Worm (Caenorhabditis elegans) whole organism, L4 larva: ENCODE data around the gene F46H5.3.
A peak's percentile ranks its signal among the peaks of the same experiment; 100 is the strongest.

ENCODE experiments used
- F10B5.3 ChIP-seq: sonication (generic microtip); optimal IDR thresholded peaks from 2 replicates; lab custom pipeline; 2016; ENCODE audit warnings: mild to moderate bottlenecking, missing genetic modification characterization, missing compliant biosample characterization
- F37D6.2 ChIP-seq: sonication (generic microtip); optimal IDR thresholded peaks from 2 replicates; lab custom pipeline; 2016; ENCODE audit warnings: mild to moderate bottlenecking, missing genetic modification characterization, missing compliant biosample characterization
- F49E8.2 ChIP-seq: sonication (generic microtip); optimal IDR thresholded peaks from 2 replicates; lab custom pipeline; 2016; ENCODE audit warnings: missing compliant biosample characterization, mild to moderate bottlenecking, missing genetic modification characterization, borderline replicate concordance
- R02D3.7 ChIP-seq: fragments of 150-350 bp; sonication (generic microtip); optimal IDR thresholded peaks from 3 replicates; lab custom pipeline; 2014; ENCODE audit warnings: missing biosample characterization, missing genetic modification characterization
- T26A8.4 ChIP-seq: fragments of 200-800 bp; sonication (Bioruptor generic); IDR thresholded peaks from 2 replicates; pipeline ENCODE4 v1.3.6; 2022; ENCODE audit warnings: missing genetic modification characterization, missing compliant biosample characterization
- Y48G9A.11 ChIP-seq: fragments of 200-800 bp; sonication (Bioruptor generic); IDR thresholded peaks from 2 replicates; pipeline ENCODE4 v1.3.6; 2022; ENCODE audit warnings: missing genetic modification reagents, missing genetic modification characterization, missing compliant biosample characterization
- Y5F2A.4 ChIP-seq: fragments of 200-800 bp; sonication (Bioruptor generic); optimal IDR thresholded peaks from 2 replicates; lab custom pipeline; 2018; ENCODE audit warnings: mild to moderate bottlenecking, missing genetic modification characterization, missing compliant biosample characterization
- Y75B8A.6 ChIP-seq: fragments of 200-800 bp; sonication (Bioruptor generic); IDR thresholded peaks from 2 replicates; pipeline ENCODE4 v1.3.6; 2022; ENCODE audit warnings: missing genetic modification reagents, missing genetic modification characterization, missing compliant biosample characterization
- ZK337.2 ChIP-seq: fragments of 200-800 bp; sonication (Bioruptor generic); IDR thresholded peaks from 2 replicates; pipeline ENCODE4 v1.3.6; 2022; ENCODE audit warnings: missing genetic modification reagents, missing genetic modification characterization, missing compliant biosample characterization
- ZK546.5 ChIP-seq, 2 experiments: sonication (generic microtip); optimal IDR thresholded peaks; 2 replicates each; lab custom pipeline; 2017; ENCODE audit warnings: missing biosample characterization in 2 of 2, missing genetic modification characterization in 2 of 2
- aha-1 ChIP-seq: fragments of 150-350 bp; peaks from one replicate; lab custom pipeline; 2014; ENCODE audit warnings: missing biosample characterization, missing genetic modification characterization
- ceh-20 ChIP-seq: fragments of 200-800 bp; sonication (Bioruptor generic); IDR thresholded peaks from 2 replicates; pipeline ENCODE4 v1.3.6; 2022; ENCODE audit warnings: missing genetic modification reagents, missing genetic modification characterization, missing compliant biosample characterization
- ceh-44 ChIP-seq: fragments of 200-800 bp; sonication (Bioruptor generic); IDR thresholded peaks from 2 replicates; pipeline ENCODE4 v1.3.6; 2022; ENCODE audit warnings: missing genetic modification reagents, missing genetic modification characterization, missing compliant biosample characterization
- daf-16 ChIP-seq, 3 experiments: sonication (generic microtip); optimal IDR thresholded peaks; 2 replicates each; lab custom pipeline; 2016 to 2017; ENCODE audit warnings: missing genetic modification characterization in 3 of 3, missing genetic modification reagents in 3 of 3, mild to moderate bottlenecking in 2 of 3, missing compliant biosample characterization in 2 of 3, missing biosample characterization in 1 of 3, moderate library complexity in 1 of 3
- daf-19 ChIP-seq: fragments of 200-800 bp; sonication (Bioruptor generic); conservative IDR thresholded peaks from 2 replicates; pipeline ENCODE4 v1.3.6; 2022; ENCODE audit warnings: missing genetic modification characterization, missing compliant biosample characterization
- daf-8 ChIP-seq: fragments of 200-800 bp; sonication (Bioruptor generic); IDR thresholded peaks from 2 replicates; pipeline ENCODE4 v1.3.6; 2022; ENCODE audit warnings: missing genetic modification characterization, missing compliant biosample characterization
- dmd-6 ChIP-seq: fragments of 200-800 bp; sonication (Bioruptor generic); IDR thresholded peaks from 2 replicates; pipeline ENCODE4 v1.3.6; 2022; ENCODE audit warnings: missing genetic modification reagents, missing genetic modification characterization, missing compliant biosample characterization
- dpl-1 ChIP-seq: fragments of 150-350 bp; optimal IDR thresholded peaks from 2 replicates; lab custom pipeline; 2014; ENCODE audit warnings: missing biosample characterization, missing genetic modification reagents, missing genetic modification characterization
- duxl-1 ChIP-seq: sonication (generic microtip); optimal IDR thresholded peaks from 2 replicates; lab custom pipeline; 2016; ENCODE audit warnings: mild to moderate bottlenecking, missing genetic modification characterization, moderate library complexity, missing compliant biosample characterization; ENCODE audit not compliant: poor library complexity
- dve-1 ChIP-seq: sonication (generic microtip); optimal IDR thresholded peaks from 2 replicates; lab custom pipeline; 2017; ENCODE audit warnings: antibody characterized with exemption, mild to moderate bottlenecking, missing genetic modification characterization, missing compliant biosample characterization; ENCODE audit not compliant: insufficient read depth
- hlh-11 ChIP-seq: fragments of 200-800 bp; sonication (Bioruptor generic); optimal IDR thresholded peaks from 2 replicates; lab custom pipeline; 2018; ENCODE audit warnings: mild to moderate bottlenecking, missing genetic modification characterization, missing compliant biosample characterization
- hlh-30 ChIP-seq: sonication (generic microtip); optimal IDR thresholded peaks from 2 replicates; lab custom pipeline; 2017; ENCODE audit warnings: antibody characterized with exemption, mild to moderate bottlenecking, missing genetic modification characterization, missing compliant biosample characterization; ENCODE audit not compliant: insufficient read depth
- jun-1 ChIP-seq: fragments of 150-350 bp; optimal IDR thresholded peaks from 2 replicates; lab custom pipeline; 2014; ENCODE audit warnings: missing biosample characterization, missing genetic modification reagents, missing genetic modification characterization
- lim-7 ChIP-seq: fragments of 200-800 bp; sonication (Bioruptor generic); IDR thresholded peaks from 2 replicates; pipeline ENCODE4 v1.3.6; 2022; ENCODE audit warnings: missing genetic modification characterization, missing compliant biosample characterization
- lin-13 ChIP-seq: fragments of 150-350 bp; optimal IDR thresholded peaks from 2 replicates; lab custom pipeline; 2014; ENCODE audit warnings: missing biosample characterization, missing genetic modification reagents, missing genetic modification characterization
- mep-1 ChIP-seq: fragments of 150-350 bp; sonication (generic microtip); optimal IDR thresholded peaks from 3 replicates; lab custom pipeline; 2014; ENCODE audit warnings: missing biosample characterization, missing genetic modification characterization
- nhr-10 ChIP-seq: fragments of 150-350 bp; optimal IDR thresholded peaks from 2 replicates; lab custom pipeline; 2014; ENCODE audit warnings: missing biosample characterization, missing genetic modification characterization
- nhr-102 ChIP-seq: sonication (generic microtip); optimal IDR thresholded peaks from 2 replicates; lab custom pipeline; 2016; ENCODE audit warnings: mild to moderate bottlenecking, missing genetic modification characterization, moderate library complexity, missing compliant biosample characterization
- nhr-28 ChIP-seq: fragments of 150-350 bp; optimal IDR thresholded peaks from 2 replicates; lab custom pipeline; 2014; ENCODE audit warnings: missing biosample characterization, missing genetic modification characterization
- nhr-42 ChIP-seq: fragments of 200-800 bp; sonication (Bioruptor generic); IDR thresholded peaks from 2 replicates; pipeline ENCODE4 v1.3.6; 2022; ENCODE audit warnings: missing genetic modification characterization, missing compliant biosample characterization
- nhr-48 ChIP-seq: sonication (generic microtip); optimal IDR thresholded peaks from 2 replicates; lab custom pipeline; 2016; ENCODE audit warnings: mild to moderate bottlenecking, missing genetic modification characterization, missing compliant biosample characterization
- nhr-76 ChIP-seq: fragments of 150-350 bp; optimal IDR thresholded peaks from 2 replicates; lab custom pipeline; 2014; ENCODE audit warnings: missing biosample characterization, missing genetic modification characterization
- nhr-77 ChIP-seq: fragments of 150-350 bp; optimal IDR thresholded peaks from 2 replicates; lab custom pipeline; 2014; ENCODE audit warnings: missing biosample characterization, missing genetic modification characterization
- php-3 ChIP-seq: fragments of 200-800 bp; sonication (Bioruptor generic); IDR thresholded peaks from 2 replicates; pipeline ENCODE4 v1.3.6; 2022; ENCODE audit warnings: missing genetic modification reagents, missing genetic modification characterization, missing compliant biosample characterization
- pqm-1 ChIP-seq: sonication (generic microtip); optimal IDR thresholded peaks from 2 replicates; lab custom pipeline; 2017; ENCODE audit warnings: missing biosample characterization, missing genetic modification characterization
- skn-1 ChIP-seq: fragments of 150-350 bp; optimal IDR thresholded peaks from 2 replicates; lab custom pipeline; 2014; ENCODE audit warnings: missing biosample characterization, missing genetic modification characterization
- unc-62 ChIP-seq, 3 experiments: fragments of 150-350 bp in 1 of 3; sonication (generic microtip); optimal IDR thresholded peaks in 2 of 3; peaks in 1 of 3; 1 replicate in 1 of 3; 2 replicates in 2 of 3; lab custom pipeline; 2014 to 2017; ENCODE audit warnings: missing biosample characterization in 3 of 3, missing genetic modification characterization in 3 of 3, missing genetic modification reagents in 3 of 3, missing genotype in 1 of 3
- zfp-3 ChIP-seq: fragments of 200-800 bp; sonication (Bioruptor generic); conservative IDR thresholded peaks from 2 replicates; pipeline ENCODE4 v1.3.6; 2022; ENCODE audit warnings: missing genetic modification reagents, missing genetic modification characterization, missing compliant biosample characterization
- zip-11 ChIP-seq: fragments of 200-800 bp; sonication (Bioruptor generic); IDR thresholded peaks from 2 replicates; pipeline ENCODE4 v1.3.6; 2022; ENCODE audit warnings: missing genetic modification characterization, missing compliant biosample characterization
- ztf-11 ChIP-seq: fragments of 150-350 bp; optimal IDR thresholded peaks from 2 replicates; lab custom pipeline; 2014; ENCODE audit warnings: missing biosample characterization, missing genetic modification characterization
- ztf-7 ChIP-seq: fragments of 150-350 bp; optimal IDR thresholded peaks from 2 replicates; lab custom pipeline; 2014; ENCODE audit warnings: missing biosample characterization, missing genetic modification characterization

F46H5.3 gene

DNA sequence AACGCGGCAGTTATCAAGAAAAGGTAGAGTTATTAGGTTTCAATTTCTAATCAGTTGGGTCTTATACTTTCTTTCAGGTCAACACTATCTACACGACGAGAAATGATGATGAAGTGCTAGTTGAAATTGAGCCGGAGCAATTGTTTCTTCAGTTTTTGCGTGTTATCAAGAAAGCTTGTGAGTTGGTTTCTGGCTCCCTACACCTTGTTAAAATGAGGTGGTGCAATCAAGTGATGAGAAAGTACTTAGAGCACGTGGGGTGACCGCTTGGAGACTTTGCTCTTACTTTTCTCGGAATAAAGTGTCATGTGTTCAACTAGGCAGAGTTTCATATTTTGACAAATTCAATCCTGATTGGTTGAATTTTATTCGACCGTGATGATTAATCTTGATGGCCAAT is 38.0 kb downstream of the F46H5.3 start:
- TF ChIP-seq unc-62 (GFP tag; optimal IDR thresholded peaks at IDR 0.05 in 1 of 2; lab: Kevin White, UChicago) (peak in 1 of 2 experiments; percentile 87), unc-62 (tag; optimal IDR thresholded peaks at IDR 0.05; lab: Kevin White, UChicago) (no peak), mep-1 (peak; percentile 3), ztf-11 (tag; lab: Kevin White, UChicago) (no peak), nhr-77 (peak; percentile 33), Y5F2A.4 (GFP tag; lab: Kevin White, UChicago) (no peak), R02D3.7 (tag; lab: Kevin White, UChicago) (no peak), hlh-11 (tag; lab: Kevin White, UChicago) (peak; percentile 71), php-3 (GFP tag; lab: Robert Waterston, UW) (0 out of 2 replicates have a peak, but pooled peaks have one; percentile 40), F10B5.3 (tag; lab: Kevin White, UChicago) (no peak), pqm-1 (tag; lab: Kevin White, UChicago) (peak; percentile 89), dpl-1 (GFP tag; lab: Kevin White, UChicago) (no peak), nhr-42 (GFP tag; lab: Robert Waterston, UW) (no peak), hlh-30 (tag; lab: Kevin White, UChicago) (peak; percentile 49), duxl-1 (tag; lab: Kevin White, UChicago) (no peak), aha-1 (tag; lab: Kevin White, UChicago) (peak; percentile 29), nhr-102 (peak; percentile 29), daf-8 (GFP tag; lab: Robert Waterston, UW) (no peak), lin-13 (GFP tag; lab: Kevin White, UChicago) (peak; percentile 18), nhr-10 (tag; lab: Kevin White, UChicago) (peak; percentile 22), nhr-48 (tag; lab: Kevin White, UChicago) (peak; percentile 58), daf-16 (GFP tag; optimal IDR thresholded peaks at IDR 0.05; lab: Kevin White, UChicago) (no peak), daf-16 (tag; optimal IDR thresholded peaks at IDR 0.05; lab: Kevin White, UChicago) (peak; percentile 79), ztf-7 (peak; percentile 52), T26A8.4 (GFP tag; lab: Robert Waterston, UW) (no peak), Y48G9A.11 (GFP tag; lab: Robert Waterston, UW) (no peak), nhr-28 (tag; lab: Kevin White, UChicago) (peak; percentile 9), dmd-6 (GFP tag; lab: Robert Waterston, UW) (peak; percentile 64), zfp-3 (GFP tag; lab: Robert Waterston, UW) (0 out of 2 replicates have a peak, but pooled peaks have one; percentile 32), dve-1 (tag; lab: Kevin White, UChicago) (peak; percentile 55)

DNA sequence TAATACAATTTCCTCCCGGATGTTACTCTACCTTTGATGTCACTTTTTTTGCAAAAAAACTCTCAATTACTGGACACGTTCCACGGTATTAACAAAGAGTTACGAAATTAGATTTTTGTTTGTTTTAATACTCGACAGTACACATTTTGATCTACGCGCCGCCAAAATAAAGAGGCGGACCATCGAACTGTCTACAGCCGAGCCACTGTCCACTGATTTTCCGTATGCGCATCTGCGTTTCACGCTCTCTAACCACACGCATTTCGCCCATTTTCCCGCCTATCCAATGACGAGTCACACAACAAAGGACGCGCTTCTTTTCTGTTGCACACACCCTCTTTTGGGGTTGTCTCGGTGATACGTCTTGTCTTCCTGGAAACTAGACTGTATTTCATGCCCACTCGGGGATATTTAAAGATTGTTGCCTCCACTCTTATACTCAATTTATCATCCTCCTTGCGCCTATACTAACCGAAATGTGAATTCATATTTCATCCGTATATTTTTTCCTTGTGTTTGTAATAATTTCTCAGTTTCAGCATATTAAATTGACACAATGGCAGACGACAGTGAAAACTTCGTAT is 38.5 kb downstream of the F46H5.3 start, which contains the start of gene C55B6.1:
Gene C55B6.1 (plus strand): TSS at position 534 of the 584 bp plus-strand sequence.
- TF ChIP-seq ZK546.5 (tag; optimal IDR thresholded peaks at IDR 0.05; lab: Kevin White, UChicago) (no peak), hlh-11 (tag; lab: Kevin White, UChicago) (no peak), aha-1 (tag; lab: Kevin White, UChicago) (peak; percentile 91), ceh-44 (GFP tag; lab: Robert Waterston, UW) (no peak), daf-19 (no peak), lim-7 (GFP tag; lab: Robert Waterston, UW) (no peak), jun-1 (no peak), nhr-76 (tag; lab: Kevin White, UChicago) (no peak), unc-62 (GFP tag; optimal IDR thresholded peaks at IDR 0.05 in 1 of 2; lab: Kevin White, UChicago) (peak in 1 of 2 experiments; percentile 76), unc-62 (tag; optimal IDR thresholded peaks at IDR 0.05; lab: Kevin White, UChicago) (no peak), dve-1 (tag; lab: Kevin White, UChicago) (no peak), skn-1 (no peak), F37D6.2 (tag; lab: Kevin White, UChicago) (no peak), F49E8.2 (tag; lab: Kevin White, UChicago) (no peak), ZK337.2 (GFP tag; lab: Robert Waterston, UW) (no peak), zip-11 (GFP tag; lab: Robert Waterston, UW) (no peak), ceh-20 (GFP tag; lab: Robert Waterston, UW) (no peak), Y75B8A.6 (GFP tag; lab: Robert Waterston, UW) (no peak)
